Worm (Caenorhabditis elegans): Measurements from ENCODE around the gene ZK154.1.
A peak's percentile ranks its signal among the peaks of the same experiment; 100 is the strongest.

Gene ZK154.1

DNA sequence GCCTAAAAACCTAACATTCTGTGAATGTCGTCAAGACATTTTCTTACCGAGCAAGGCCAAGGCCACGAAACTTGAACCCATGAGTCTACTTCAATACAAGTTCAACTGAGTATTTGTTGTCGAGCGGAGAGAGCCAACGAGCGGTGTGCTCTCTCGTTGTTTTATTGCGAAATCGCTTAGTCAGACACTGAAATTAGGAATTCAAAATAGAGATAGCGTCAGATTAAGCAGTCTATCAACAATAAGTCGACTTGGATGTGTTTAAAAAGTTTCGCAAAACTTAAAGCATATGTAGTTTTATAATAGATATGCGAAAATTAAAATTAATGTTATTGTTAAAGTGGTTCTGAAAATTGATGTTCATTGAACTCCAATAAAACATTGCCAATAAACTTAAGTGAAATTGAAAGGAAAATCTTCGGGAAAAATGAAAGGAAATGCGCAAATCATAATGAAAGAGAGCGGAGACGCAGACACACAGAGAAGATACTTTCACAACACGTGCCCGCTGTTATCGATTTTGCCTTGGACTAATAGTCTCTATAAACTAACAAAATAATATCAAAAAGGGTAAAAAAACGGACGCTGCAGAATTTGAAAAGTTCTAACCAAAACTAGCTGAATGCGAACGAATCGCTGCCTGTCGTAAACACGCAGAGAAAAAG is 14.1 kb downstream of the ZK154.1 start, which contains the start of gene ZK154.6:
ZK154.6 (minus strand) TSS at position 187 of the 665 bp plus-strand sequence.
- TF ChIP-seq R02D3.7 (tag; optimal IDR thresholded peaks at IDR 0.05) (no peak), nhr-77 (tag; optimal IDR thresholded peaks at IDR 0.05) (no peak), lin-39 (tag; optimal IDR thresholded peaks at IDR 0.05) (peak; percentile 14), ceh-28 (tag; optimal IDR thresholded peaks at IDR 0.05) (peak; percentile 91), nhr-25 (tag; optimal IDR thresholded peaks at IDR 0.05) (peak; percentile 55), nfya-1 (tag; optimal IDR thresholded peaks at IDR 0.05; ENCODE audit: insufficient read depth) (peak; percentile 46), mdl-1 (tag; optimal IDR thresholded peaks at IDR 0.05) (peak; percentile 60), pha-4 (tag; optimal IDR thresholded peaks at IDR 0.05) (peak; percentile 18), nhr-23 (tag; optimal IDR thresholded peaks at IDR 0.05) (peak; percentile 21), nhr-28 (tag; optimal IDR thresholded peaks at IDR 0.05) (no peak)

DNA sequence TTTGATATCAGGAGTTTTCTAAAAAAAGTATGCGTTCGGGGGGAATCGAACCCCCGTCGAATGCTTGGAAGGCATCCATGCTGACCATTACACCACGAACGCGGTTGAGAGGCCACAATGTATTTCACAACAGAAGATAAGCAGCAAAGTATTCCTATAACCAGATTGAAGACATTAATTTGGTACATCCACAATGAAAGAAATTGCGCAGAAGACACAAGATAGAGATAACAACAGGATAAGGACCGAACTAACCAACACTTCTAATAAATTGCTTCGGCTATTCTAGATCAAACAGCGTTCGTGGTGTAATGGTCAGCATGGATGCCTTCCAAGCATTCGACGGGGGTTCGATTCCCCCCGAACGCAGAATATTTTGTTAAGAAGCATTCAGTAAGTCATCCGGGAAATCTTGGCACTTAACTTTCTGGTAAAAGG is 14.9 kb downstream of the ZK154.1 start:
- peak; percentile 17 for TF ChIP-seq egl-27 (tag; optimal IDR thresholded peaks at IDR 0.05)
- peak in 1 of 3 experiments; percentile 42 for TF ChIP-seq elt-3 (tag; optimal IDR thresholded peaks at IDR 0.05)
- TF ChIP-seq elt-2 (tag; optimal IDR thresholded peaks at IDR 0.05), result peak; percentile 35
- TF ChIP-seq nhr-67 (tag; optimal IDR thresholded peaks at IDR 0.05), result no peak
- TF ChIP-seq nhr-28 (tag; optimal IDR thresholded peaks at IDR 0.05), result no peak
- peak; percentile 60 for TF ChIP-seq nhr-23 (tag; optimal IDR thresholded peaks at IDR 0.05)
- TF ChIP-seq R02D3.7 (tag; optimal IDR thresholded peaks at IDR 0.05), result no peak
- TF ChIP-seq lin-15B (tag; optimal IDR thresholded peaks at IDR 0.05), result peak; percentile 10
- peak; percentile 48 for TF ChIP-seq nfya-1 (tag; optimal IDR thresholded peaks at IDR 0.05; ENCODE audit: insufficient read depth)
- TF ChIP-seq jun-1 (tag; optimal IDR thresholded peaks at IDR 0.05), result no peak
- peak; percentile 26 for TF ChIP-seq lin-39 (tag; optimal IDR thresholded peaks at IDR 0.05)
- peak; percentile 69 for TF ChIP-seq lsy-12 (tag; optimal IDR thresholded peaks at IDR 0.05)
- peak; percentile 31 for TF ChIP-seq pqm-1 (tag; optimal IDR thresholded peaks at IDR 0.05)
- TF ChIP-seq tbx-2 (tag; optimal IDR thresholded peaks at IDR 0.05), result peak; percentile 45
- TF ChIP-seq pha-4 (tag; optimal IDR thresholded peaks at IDR 0.05), result no peak
- TF ChIP-seq snpc-4 (tag; optimal IDR thresholded peaks at IDR 0.05), result no peak
- peak; percentile 43 for TF ChIP-seq nhr-25 (tag; optimal IDR thresholded peaks at IDR 0.05)
- peak; percentile 89 for TF ChIP-seq nhr-43 (tag; optimal IDR thresholded peaks at IDR 0.05; ENCODE audit: poor library complexity, severe bottlenecking)

DNA sequence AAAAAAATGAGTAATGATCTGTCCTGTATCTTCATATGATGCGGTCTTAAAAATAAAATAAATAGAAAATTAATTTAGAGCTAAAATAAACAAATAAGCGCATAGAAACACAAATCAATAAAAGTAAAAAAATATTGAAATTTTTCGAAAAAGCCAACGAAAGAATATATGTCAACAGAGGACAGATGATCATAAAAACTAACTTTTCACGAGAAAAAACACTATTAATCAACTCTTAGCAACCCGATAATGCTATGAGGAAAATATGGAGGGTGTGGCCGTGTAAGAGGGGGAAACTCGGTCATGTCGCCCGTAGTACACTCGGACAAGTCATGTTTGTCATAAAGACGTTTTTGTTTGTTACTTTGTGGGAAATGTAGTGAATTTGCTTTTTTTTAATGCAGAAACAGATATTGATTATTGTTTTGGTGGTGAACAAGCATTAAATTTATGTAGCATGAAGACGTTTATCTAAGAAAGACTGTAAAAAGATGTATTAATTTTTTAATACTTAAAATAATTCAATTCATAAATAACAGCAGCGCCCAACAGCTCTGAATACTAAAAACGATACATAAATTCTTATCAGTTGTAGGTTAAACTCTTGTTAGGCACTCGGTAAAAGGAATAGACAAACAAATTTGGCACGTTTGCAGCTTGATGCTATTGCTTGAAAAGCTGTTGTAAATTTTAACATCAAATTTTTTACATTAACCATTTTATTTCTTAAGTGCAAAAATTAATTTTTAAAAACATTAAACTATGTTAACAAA is 19.1 kb downstream of the ZK154.1 start, which contains the start of gene adm-4:
adm-4 (minus strand) TSS at position 51 of the 773 bp plus-strand sequence.
- TF ChIP-seq nfya-1 (tag; optimal IDR thresholded peaks at IDR 0.05; ENCODE audit: insufficient read depth) (peak; percentile 48), nhr-23 (tag; optimal IDR thresholded peaks at IDR 0.05) (peak; percentile 48), elt-2 (tag; optimal IDR thresholded peaks at IDR 0.05) (peak; percentile 29), skn-1 (tag; optimal IDR thresholded peaks at IDR 0.05) (no peak), jun-1 (tag; optimal IDR thresholded peaks at IDR 0.05) (no peak), hmg-11 (tag; optimal IDR thresholded peaks at IDR 0.05) (peak; percentile 28), nhr-43 (tag; optimal IDR thresholded peaks at IDR 0.05; ENCODE audit: poor library complexity, severe bottlenecking) (peak; percentile 14), lin-15B (tag; optimal IDR thresholded peaks at IDR 0.05) (peak; percentile 18), nhr-25 (tag; optimal IDR thresholded peaks at IDR 0.05) (peak; percentile 2), pha-4 (tag; optimal IDR thresholded peaks at IDR 0.05) (peak; percentile 53), egl-27 (tag; optimal IDR thresholded peaks at IDR 0.05) (no peak)

DNA sequence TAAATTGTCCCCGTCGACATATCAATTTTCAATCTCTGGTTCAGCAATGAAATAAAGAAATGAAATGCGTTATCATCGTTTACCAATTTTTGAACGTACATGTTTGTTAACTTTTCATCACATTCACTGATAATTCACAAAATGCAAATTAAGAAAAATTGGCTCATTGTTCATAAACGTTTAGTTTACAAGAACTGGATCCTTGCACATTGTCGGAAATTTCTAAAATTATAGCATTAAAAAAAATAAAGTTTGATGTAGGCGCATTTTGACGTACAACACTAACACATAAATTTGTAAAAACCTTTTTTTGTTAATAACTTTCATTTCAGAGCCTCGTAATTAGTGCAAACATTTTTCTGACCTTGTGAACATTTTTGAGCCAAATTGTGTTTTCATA is 20.3 kb downstream of the ZK154.1 start, which contains the start of gene gpx-7:
gpx-7 (minus strand) TSS at position 101 of the 400 bp plus-strand sequence.
- TF ChIP-seq pqm-1 (tag; optimal IDR thresholded peaks at IDR 0.05) (peak; percentile 43), zag-1 (tag; optimal IDR thresholded peaks at IDR 0.05) (no peak), tbx-2 (tag; optimal IDR thresholded peaks at IDR 0.05) (no peak), nhr-43 (tag; optimal IDR thresholded peaks at IDR 0.05; ENCODE audit: poor library complexity, severe bottlenecking) (no peak), nhr-11 (tag; optimal IDR thresholded peaks at IDR 0.05) (no peak), nhr-25 (tag; optimal IDR thresholded peaks at IDR 0.05) (no peak), pha-4 (tag; optimal IDR thresholded peaks at IDR 0.05) (peak; percentile 11), elt-2 (tag; optimal IDR thresholded peaks at IDR 0.05) (peak; percentile 50), ama-1 (optimal IDR thresholded peaks at IDR 0.05) (no peak)

DNA sequence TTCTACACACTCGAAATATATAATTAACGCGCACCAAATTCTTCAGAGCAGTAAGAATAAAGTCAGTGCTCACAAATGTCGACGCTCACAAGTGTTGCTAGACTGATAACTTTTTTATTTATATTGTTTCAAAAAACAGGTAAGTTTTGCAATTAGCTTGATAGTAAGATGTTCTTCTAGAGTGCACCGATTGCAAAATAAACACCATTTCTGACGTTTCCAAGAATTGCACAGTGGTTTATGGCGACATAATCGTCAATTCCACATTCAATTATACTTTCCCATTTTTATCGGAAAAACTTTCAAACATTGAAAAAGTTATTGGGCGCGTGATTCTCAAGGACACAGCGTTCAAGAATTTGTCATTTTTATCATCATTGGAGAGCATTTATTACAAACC is 21.0 kb downstream of the ZK154.1 start:
- TF ChIP-seq elt-2 (tag; optimal IDR thresholded peaks at IDR 0.05) (peak; percentile 1), ama-1 (optimal IDR thresholded peaks at IDR 0.05) (no peak)
